Fruit fly (Drosophila melanogaster) whole organism, pupa: Measurements from ENCODE around the gene CG13010.

Experiments used
- CG10348 ChIP-seq: fragments of 200-800 bp; sonication (Bioruptor generic); IDR thresholded peaks from 2 replicates; pipeline ENCODE4 v1.3.6; 2022; ENCODE audit warnings: missing biosample characterization, missing genetic modification characterization
- CG12605 ChIP-seq: fragments of 200-800 bp; sonication (Bioruptor generic); IDR thresholded peaks from 2 replicates; pipeline ENCODE4 v1.3.6; 2022; ENCODE audit warnings: missing biosample characterization, missing genetic modification characterization
- CG13204 ChIP-seq: fragments of 200-800 bp; sonication (Bioruptor generic); optimal IDR thresholded peaks from 2 replicates; lab custom pipeline; 2018; ENCODE audit warnings: missing biosample characterization, mild to moderate bottlenecking, missing genetic modification characterization, moderate library complexity
- CG14655 ChIP-seq: fragments of 200-800 bp; sonication (Bioruptor generic); optimal IDR thresholded peaks from 3 replicates; lab custom pipeline; 2017; ENCODE audit warnings: mild to moderate bottlenecking, missing biosample characterization, missing genetic modification reagents, missing genetic modification characterization
- CG15710 ChIP-seq: fragments of 200-800 bp; sonication (Bioruptor generic); optimal IDR thresholded peaks from 2 replicates; lab custom pipeline; 2018; ENCODE audit warnings: missing biosample characterization, mild to moderate bottlenecking, missing genetic modification characterization, moderate library complexity
- CG17806 ChIP-seq: fragments of 200-800 bp; sonication (Bioruptor generic); optimal IDR thresholded peaks from 2 replicates; lab custom pipeline; 2018; ENCODE audit warnings: missing biosample characterization, mild to moderate bottlenecking, missing genetic modification characterization, moderate library complexity
- CG32121 ChIP-seq: fragments of 200-800 bp; sonication (Bioruptor generic); IDR thresholded peaks from 2 replicates; pipeline ENCODE4 v1.3.6; 2022; ENCODE audit warnings: missing biosample characterization, missing genetic modification characterization
- CG34367 ChIP-seq: fragments of 200-800 bp; sonication (Bioruptor generic); optimal IDR thresholded peaks from 2 replicates; lab custom pipeline; 2018; ENCODE audit warnings: missing biosample characterization, mild to moderate bottlenecking, missing genetic modification characterization
- CG4496 ChIP-seq: fragments of 200-800 bp; sonication (Bioruptor generic); IDR thresholded peaks from 3 replicates; pipeline ENCODE4 v1.3.6; 2022; ENCODE audit warnings: missing biosample characterization, missing genetic modification characterization
- CG8159 ChIP-seq: fragments of 200-800 bp; sonication (Bioruptor generic); optimal IDR thresholded peaks from 3 replicates; lab custom pipeline; 2018; ENCODE audit warnings: missing biosample characterization, mild to moderate bottlenecking, missing genetic modification characterization, moderate library complexity
- CG8301 ChIP-seq: fragments of 200-800 bp; sonication (Bioruptor generic); optimal IDR thresholded peaks from 2 replicates; lab custom pipeline; 2018; ENCODE audit warnings: missing biosample characterization, mild to moderate bottlenecking, missing genetic modification characterization
- CG9948 ChIP-seq: fragments of 200-800 bp; sonication (Bioruptor generic); optimal IDR thresholded peaks from 2 replicates; lab custom pipeline; 2018; ENCODE audit warnings: missing biosample characterization, mild to moderate bottlenecking, missing genetic modification characterization, moderate library complexity
- D1 ChIP-seq: fragments of 200-800 bp; sonication (Bioruptor generic); optimal IDR thresholded peaks from 2 replicates; lab custom pipeline; 2018; ENCODE audit warnings: missing biosample characterization, mild to moderate bottlenecking, missing genetic modification characterization, moderate library complexity
- EcR ChIP-seq: fragments of 200-800 bp; sonication (Bioruptor generic); optimal IDR thresholded peaks from 3 replicates; lab custom pipeline; 2019; ENCODE audit warnings: missing biosample characterization, missing genetic modification characterization, mild to moderate bottlenecking, moderate library complexity, missing genetic modification reagents
- Ets98B ChIP-seq: fragments of 200-800 bp; sonication (Bioruptor generic); IDR thresholded peaks from 2 replicates; pipeline ENCODE4 v1.3.6; 2022; ENCODE audit warnings: missing biosample characterization, missing genetic modification characterization
- Pif1A ChIP-seq: fragments of 200-800 bp; sonication (Bioruptor generic); optimal IDR thresholded peaks from 3 replicates; lab custom pipeline; 2016; ENCODE audit warnings: missing biosample characterization, missing genetic modification characterization
- Pif1B ChIP-seq: fragments of 200-800 bp; sonication (Bioruptor generic); optimal IDR thresholded peaks from 3 replicates; lab custom pipeline; 2016; ENCODE audit warnings: missing biosample characterization, missing genetic modification characterization
- Snoo ChIP-seq: fragments of 200-800 bp; sonication (Bioruptor generic); optimal IDR thresholded peaks from 3 replicates; lab custom pipeline; 2017; ENCODE audit warnings: missing biosample characterization, mild to moderate bottlenecking, missing genetic modification characterization, inconsistent platforms
- fd96Ca ChIP-seq: fragments of 200-800 bp; sonication (Bioruptor generic); IDR thresholded peaks from 3 replicates; pipeline ENCODE4 v1.3.6; 2022; ENCODE audit warnings: missing biosample characterization, missing genetic modification characterization
- gl ChIP-seq: fragments of 200-800 bp; sonication (Bioruptor generic); optimal IDR thresholded peaks from 2 replicates; lab custom pipeline; 2018; ENCODE audit warnings: missing biosample characterization, mild to moderate bottlenecking, missing genetic modification characterization
- rn ChIP-seq: fragments of 200-800 bp; sonication (Bioruptor generic); IDR thresholded peaks from 2 replicates; pipeline ENCODE4 v1.3.6; 2022; ENCODE audit warnings: missing biosample characterization, missing genetic modification characterization

Gene CG13010

DNA sequence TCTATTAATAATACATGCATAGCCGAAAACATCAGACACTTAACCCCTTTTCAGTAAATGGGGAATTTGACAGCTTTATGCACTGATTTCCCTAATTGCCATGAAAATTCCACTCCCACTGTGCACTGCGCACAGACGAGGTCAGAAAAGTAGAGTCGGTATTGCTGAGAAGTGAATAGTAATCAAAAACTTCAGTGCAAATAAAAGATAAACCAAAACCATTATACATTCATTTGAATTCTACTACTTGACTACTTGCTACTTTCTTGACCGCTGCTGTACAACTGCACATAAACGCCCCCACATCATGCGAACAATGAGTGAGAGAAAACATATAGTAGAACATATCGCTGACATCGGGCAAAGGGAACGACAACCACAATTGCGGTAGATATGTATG lies 12.7 kb upstream of the CG13010 start:
- TF ChIP-seq CG13204 (no peak), CG32121 (GFP tag; lab: Robert Waterston, UW) (peak; percentile 90), CG8301 (peak; percentile 79), Pif1B (GFP tag; lab: Kevin White, UChicago) (peak; percentile 65), Ets98B (peak; percentile 90), Pif1A (GFP tag; lab: Kevin White, UChicago) (peak; percentile 77), Snoo (tag; lab: Kevin White, UChicago) (peak; percentile 48), CG15710 (tag; lab: Kevin White, UChicago) (peak; percentile 74), CG17806 (tag; lab: Kevin White, UChicago) (peak; percentile 62), CG12605 (GFP tag; lab: Robert Waterston, UW) (peak; percentile 87), CG14655 (GFP tag; lab: Kevin White, UChicago) (peak; percentile 81), CG9948 (tag; lab: Kevin White, UChicago) (peak; percentile 61), CG34367 (peak; percentile 68), EcR (no peak), CG4496 (GFP tag; lab: Robert Waterston, UW) (peak; percentile 95), gl (tag; lab: Kevin White, UChicago) (peak; percentile 43), fd96Ca (GFP tag; lab: Robert Waterston, UW) (peak; percentile 90), D1 (no peak), rn (GFP tag; lab: Robert Waterston, UW) (peak; percentile 66), CG10348 (GFP tag; lab: Robert Waterston, UW) (peak; percentile 19; the same call in 1 of the 2 replicates), CG8159 (tag; lab: Kevin White, UChicago) (peak; percentile 62)

DNA sequence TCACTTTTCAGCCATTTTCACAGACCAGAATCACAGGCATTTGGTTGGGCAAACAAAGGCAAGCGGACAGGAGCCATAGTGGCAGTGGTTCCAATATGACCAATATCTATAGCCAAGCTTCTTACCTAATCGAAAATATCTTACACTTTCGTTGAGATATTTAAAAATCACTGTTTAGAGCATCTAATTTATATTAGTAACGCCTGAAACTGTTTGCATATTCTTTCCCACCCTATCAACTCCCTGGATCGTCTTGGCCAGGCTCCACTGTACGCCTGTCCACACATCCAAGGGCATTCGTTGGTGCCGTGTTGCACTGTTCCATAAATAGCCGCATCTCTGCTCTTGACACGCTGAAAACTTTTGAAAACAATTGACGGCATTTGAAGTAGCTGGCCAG lies 11.8 kb upstream of the CG13010 start:
- TF ChIP-seq gl (tag; lab: Kevin White, UChicago) (no peak), CG13204 (no peak), D1 (no peak), CG4496 (GFP tag; lab: Robert Waterston, UW) (peak; percentile 44; the same call in 1 of the 3 replicates), Pif1A (GFP tag; lab: Kevin White, UChicago) (peak; percentile 46), Pif1B (GFP tag; lab: Kevin White, UChicago) (peak; percentile 39), CG8301 (peak; percentile 52), rn (GFP tag; lab: Robert Waterston, UW) (no peak), CG10348 (GFP tag; lab: Robert Waterston, UW) (no peak), CG32121 (GFP tag; lab: Robert Waterston, UW) (no peak), CG9948 (tag; lab: Kevin White, UChicago) (peak; percentile 50), CG8159 (tag; lab: Kevin White, UChicago) (peak; percentile 4), Snoo (tag; lab: Kevin White, UChicago) (no peak), CG34367 (peak; percentile 12), CG17806 (tag; lab: Kevin White, UChicago) (peak; percentile 36), EcR (no peak), CG15710 (tag; lab: Kevin White, UChicago) (no peak), fd96Ca (GFP tag; lab: Robert Waterston, UW) (peak; percentile 62; the same call in 1 of the 3 replicates), Ets98B (no peak), CG12605 (GFP tag; lab: Robert Waterston, UW) (peak; percentile 48; the same call in 1 of the 2 replicates), CG14655 (GFP tag; lab: Kevin White, UChicago) (peak; percentile 60)

DNA sequence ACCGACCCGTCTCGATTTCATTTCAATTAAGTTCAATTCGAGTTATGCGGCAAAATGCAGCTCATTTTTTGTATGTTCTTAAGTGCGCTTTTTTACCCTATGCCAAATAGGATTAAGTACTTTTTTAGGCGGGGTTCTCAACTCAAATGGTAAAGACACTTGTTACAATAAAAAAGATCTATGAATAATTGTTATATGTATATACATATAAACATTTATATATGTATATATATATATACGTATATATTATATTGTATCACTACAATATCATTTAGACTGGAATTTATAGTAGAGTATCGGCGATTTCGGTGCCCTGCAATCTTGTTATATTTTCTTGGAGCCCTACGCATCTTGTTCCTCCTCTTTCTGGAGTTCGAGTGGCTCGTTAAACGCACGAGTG lies 11.2 kb upstream of the CG13010 start:
- no peak for TF ChIP-seq D1
- no peak for TF ChIP-seq CG32121 (GFP tag; lab: Robert Waterston, UW)
- TF ChIP-seq CG8159 (tag; lab: Kevin White, UChicago) = peak; percentile 35
- peak; percentile 20 for TF ChIP-seq CG14655 (GFP tag; lab: Kevin White, UChicago)
- TF ChIP-seq rn (GFP tag; lab: Robert Waterston, UW) = no peak
- TF ChIP-seq Pif1B (GFP tag; lab: Kevin White, UChicago) = no peak
- no peak for TF ChIP-seq Ets98B
- peak; percentile 21 for TF ChIP-seq CG9948 (tag; lab: Kevin White, UChicago)
- TF ChIP-seq Snoo (tag; lab: Kevin White, UChicago) = no peak
- TF ChIP-seq CG17806 (tag; lab: Kevin White, UChicago) = peak; percentile 31
- peak; percentile 13 for TF ChIP-seq CG15710 (tag; lab: Kevin White, UChicago)

DNA sequence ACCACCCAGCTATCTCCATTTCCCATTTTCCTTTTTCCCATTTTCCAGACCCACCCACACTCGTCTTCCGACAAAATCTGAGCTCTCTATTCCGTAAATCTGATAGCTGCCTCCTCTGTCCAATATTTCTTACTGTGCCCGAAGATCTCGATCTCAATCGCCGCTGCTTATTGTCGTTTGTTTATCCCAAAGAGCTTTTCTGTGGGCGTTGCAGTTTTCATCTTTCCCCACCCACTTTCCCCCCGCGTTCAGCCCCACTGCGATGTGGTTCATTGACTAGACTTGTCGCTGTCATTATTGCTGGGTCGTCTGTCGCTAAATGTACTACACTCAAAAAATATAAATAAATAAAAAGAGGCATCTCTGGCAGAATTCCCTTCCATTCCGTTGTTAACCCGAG lies 10.6 kb upstream of the CG13010 start:
- TF ChIP-seq CG15710 (tag; lab: Kevin White, UChicago) (no peak), Ets98B (no peak), Pif1A (GFP tag; lab: Kevin White, UChicago) (no peak), Pif1B (GFP tag; lab: Kevin White, UChicago) (no peak), CG9948 (tag; lab: Kevin White, UChicago) (no peak), D1 (no peak), EcR (no peak), CG32121 (GFP tag; lab: Robert Waterston, UW) (no peak), CG17806 (tag; lab: Kevin White, UChicago) (no peak), CG12605 (GFP tag; lab: Robert Waterston, UW) (no peak), CG4496 (GFP tag; lab: Robert Waterston, UW) (no peak), CG8301 (no peak), CG8159 (tag; lab: Kevin White, UChicago) (no peak)

DNA sequence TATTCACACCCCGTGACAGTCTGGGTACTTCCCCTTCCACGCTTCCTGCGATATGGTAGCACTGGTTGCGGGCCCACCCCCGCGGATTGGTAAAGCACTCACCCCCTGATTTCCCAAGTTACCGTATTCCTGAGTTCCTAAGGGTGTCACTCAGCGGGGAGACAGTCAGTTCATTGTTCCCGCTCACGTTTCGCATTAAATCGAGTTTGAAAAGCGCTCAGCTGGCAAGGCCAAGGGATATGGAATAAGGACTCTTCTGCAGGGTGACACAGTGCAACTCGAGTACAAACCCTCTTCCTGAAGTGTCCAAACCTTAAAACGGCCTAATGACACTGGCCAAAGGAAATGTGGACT lies 9.3 kb upstream of the CG13010 start:
- no peak for TF ChIP-seq D1
- TF ChIP-seq CG12605 (GFP tag; lab: Robert Waterston, UW) = no peak
- TF ChIP-seq CG32121 (GFP tag; lab: Robert Waterston, UW) = no peak
- no peak for TF ChIP-seq CG10348 (GFP tag; lab: Robert Waterston, UW)
- no peak for TF ChIP-seq CG8301
- TF ChIP-seq CG9948 (tag; lab: Kevin White, UChicago) = no peak
- TF ChIP-seq Snoo (tag; lab: Kevin White, UChicago) = no peak
- no peak for TF ChIP-seq Pif1A (GFP tag; lab: Kevin White, UChicago)
- no peak for TF ChIP-seq Pif1B (GFP tag; lab: Kevin White, UChicago)
- TF ChIP-seq CG17806 (tag; lab: Kevin White, UChicago) = no peak
- TF ChIP-seq CG34367 = no peak
- no peak for TF ChIP-seq gl (tag; lab: Kevin White, UChicago)
- TF ChIP-seq EcR = no peak
- TF ChIP-seq CG4496 (GFP tag; lab: Robert Waterston, UW) = no peak
- TF ChIP-seq rn (GFP tag; lab: Robert Waterston, UW) = no peak
- no peak for TF ChIP-seq CG14655 (GFP tag; lab: Kevin White, UChicago)
- TF ChIP-seq CG8159 (tag; lab: Kevin White, UChicago) = no peak
- TF ChIP-seq CG13204 = no peak
- TF ChIP-seq, all 21 proteins: peak for 0
